Fruit fly (Drosophila melanogaster): Measurements from ENCODE around the gene dy.
A peak's percentile ranks its signal among the peaks of the same experiment; 100 is the strongest.

dy gene

dm6 chrX:11805066-11805766 is 26.6 kb upstream of the dy start (continued):
- no peak for TF ChIP-seq bbx (GFP tag; IDR thresholded peaks at IDR 0.05; ENCODE audit: partially characterized antibody)
- no peak for TF ChIP-seq Max (GFP tag; optimal IDR thresholded peaks at IDR 0.05)
- TF ChIP-seq aop (GFP tag; IDR thresholded peaks at IDR 0.05) = no peak
- no peak for TF ChIP-seq dimm (GFP tag; IDR thresholded peaks at IDR 0.05)
- TF ChIP-seq pho (GFP tag; optimal IDR thresholded peaks at IDR 0.05) = no peak
- TF ChIP-seq Pdp1 (GFP tag; optimal IDR thresholded peaks at IDR 0.05) = peak in 1 of 2 experiments; percentile 4
- TF ChIP-seq Awh (GFP tag; IDR thresholded peaks at IDR 0.05) = no peak
- no peak for TF ChIP-seq CG1233 (GFP tag; optimal IDR thresholded peaks at IDR 0.05)
- TF ChIP-seq chn (GFP tag; optimal IDR thresholded peaks at IDR 0.05) = no peak
- no peak for TF ChIP-seq Lim3 (GFP tag; IDR thresholded peaks at IDR 0.05)
- TF ChIP-seq B-H1 (GFP tag; IDR thresholded peaks at IDR 0.05) = no peak
- no peak for TF ChIP-seq CG8359 (GFP tag; optimal IDR thresholded peaks at IDR 0.05; ENCODE audit: borderline replicate concordance)
- no peak for TF ChIP-seq CG2889 (GFP tag; IDR thresholded peaks at IDR 0.05)
- no peak for TF ChIP-seq Dek (tag; optimal IDR thresholded peaks at IDR 0.05)
- no peak for TF ChIP-seq Deaf1 (tag; optimal IDR thresholded peaks at IDR 0.05)
- TF ChIP-seq CG4360 (GFP tag; IDR thresholded peaks at IDR 0.05) = no peak
- TF ChIP-seq cg (GFP tag; optimal IDR thresholded peaks at IDR 0.05) = peak; percentile 9
- TF ChIP-seq crp (GFP tag; optimal IDR thresholded peaks at IDR 0.05) = peak in 1 of 2 experiments; percentile 32

- TF ChIP-seq CG8290 (GFP tag; optimal IDR thresholded peaks at IDR 0.05) (peak; percentile 95), CG8290 (tag; optimal IDR thresholded peaks at IDR 0.05) (peak; percentile 17 to 86), CG1832 (GFP tag; optimal IDR thresholded peaks at IDR 0.05) (no peak), CG8478 (optimal IDR thresholded peaks at IDR 0.05) (peak; percentile 19), dan (GFP tag; IDR thresholded peaks at IDR 0.05) (no peak), CG18262 (tag; optimal IDR thresholded peaks at IDR 0.05) (peak; percentile 9), CG11398 (GFP tag; optimal IDR thresholded peaks at IDR 0.05) (no peak), cg (GFP tag; optimal IDR thresholded peaks at IDR 0.05) (peak; percentile 72), gro (GFP tag; optimal IDR thresholded peaks at IDR 0.05) (no peak), gfzf (GFP tag; optimal IDR thresholded peaks at IDR 0.05) (peak; percentile 9), CG6689 (GFP tag; IDR thresholded peaks at IDR 0.05) (no peak), stwl (tag; optimal IDR thresholded peaks at IDR 0.05) (peak; percentile 14), Antp (GFP tag; optimal IDR thresholded peaks at IDR 0.05) (no peak), CG32772 (GFP tag; IDR thresholded peaks at IDR 0.05) (no peak), psq (GFP tag; optimal IDR thresholded peaks at IDR 0.05) (no peak), ara (GFP tag; IDR thresholded peaks at IDR 0.05) (peak; percentile 16; the same call in 1 of the 2 replicates), ap (GFP tag; IDR thresholded peaks at IDR 0.05) (no peak), tup (GFP tag; optimal IDR thresholded peaks at IDR 0.05) (no peak), CG3726 (GFP tag; IDR thresholded peaks at IDR 0.05) (no peak), Spps (tag; optimal IDR thresholded peaks at IDR 0.05) (no peak), btn (GFP tag; optimal IDR thresholded peaks at IDR 0.05) (no peak), CG10654 (GFP tag; optimal IDR thresholded peaks at IDR 0.05) (no peak), dysf (GFP tag; IDR thresholded peaks at IDR 0.05) (no peak), Dp (GFP tag; optimal IDR thresholded peaks at IDR 0.05) (no peak), Ets65A (GFP tag) (no peak), Dfd (GFP tag; optimal IDR thresholded peaks at IDR 0.05) (peak in 1 of 2 experiments; percentile 47), wdn (GFP tag; IDR thresholded peaks at IDR 0.05) (no peak), CG17612 (GFP tag; IDR thresholded peaks at IDR 0.05) (no peak), MBD-R2 (GFP tag; IDR thresholded peaks at IDR 0.05) (no peak), Optix (GFP tag; IDR thresholded peaks at IDR 0.05) (no peak), gem (tag; optimal IDR thresholded peaks at IDR 0.05) (peak; percentile 11), CG8944 (GFP tag; optimal IDR thresholded peaks at IDR 0.05) (no peak), zfh2 (GFP tag; optimal IDR thresholded peaks at IDR 0.05) (no peak), CG2199 (GFP tag; IDR thresholded peaks at IDR 0.05) (peak; percentile 49; the same call in 1 of the 3 replicates), Dref (GFP tag; IDR thresholded peaks at IDR 0.05) (no peak)
Observed at dm6 chrX:11799931-11800330, 21.3 kb upstream of the dy start.
